Worm (Caenorhabditis elegans) whole organism, young adult: ENCODE data around the gene rin-1.

Experiments used
- B0336.3 ChIP-seq: fragments of 200-800 bp; sonication (Bioruptor generic); IDR thresholded peaks from 2 replicates; pipeline ENCODE4 v1.3.6; 2022; ENCODE audit warnings: missing genetic modification characterization, missing compliant biosample characterization
- C06A6.2 ChIP-seq: fragments of 200-800 bp; sonication (Bioruptor generic); conservative IDR thresholded peaks from 2 replicates; pipeline ENCODE4 v1.3.6; 2022; ENCODE audit warnings: missing genetic modification characterization, missing compliant biosample characterization
- C17E4.6 ChIP-seq: fragments of 200-800 bp; sonication (Bioruptor generic); IDR thresholded peaks from 2 replicates; pipeline ENCODE4 v1.3.6; 2022; ENCODE audit warnings: missing genetic modification reagents, missing genetic modification characterization, missing compliant biosample characterization
- D2030.7 ChIP-seq: fragments of 200-800 bp; sonication (Bioruptor generic); IDR thresholded peaks from 2 replicates; pipeline ENCODE4 v1.3.6; 2022; ENCODE audit warnings: missing genetic modification reagents, missing genetic modification characterization, missing compliant biosample characterization
- F22D6.2 ChIP-seq: sonication (generic microtip); optimal IDR thresholded peaks from 2 replicates; lab custom pipeline; 2016; ENCODE audit warnings: mild to moderate bottlenecking, missing genetic modification characterization, missing compliant biosample characterization
- F23B12.7 ChIP-seq: sonication (generic microtip); optimal IDR thresholded peaks from 2 replicates; lab custom pipeline; 2017; ENCODE audit warnings: missing genetic modification characterization, mild to moderate bottlenecking, missing compliant biosample characterization, antibody characterized with exemption, moderate library complexity; ENCODE audit not compliant: insufficient read depth
- F37B4.10 ChIP-seq: fragments of 200-800 bp; sonication (Bioruptor generic); IDR thresholded peaks from 2 replicates; pipeline ENCODE4 v1.3.6; 2022; ENCODE audit warnings: missing genetic modification characterization, missing compliant biosample characterization
- F39B2.1 ChIP-seq: fragments of 200-800 bp; sonication (Bioruptor generic); IDR thresholded peaks from 2 replicates; pipeline ENCODE4 v1.3.6; 2022; ENCODE audit warnings: missing genetic modification reagents, missing genetic modification characterization, missing compliant biosample characterization
- F57C9.4 ChIP-seq: sonication (generic microtip); optimal IDR thresholded peaks from 2 replicates; lab custom pipeline; 2017; ENCODE audit warnings: mild to moderate bottlenecking, missing genetic modification characterization, missing compliant biosample characterization
- K11D2.4 ChIP-seq: fragments of 200-800 bp; sonication (Bioruptor generic); IDR thresholded peaks from 2 replicates; pipeline ENCODE4 v1.3.6; 2022; ENCODE audit warnings: missing genetic modification reagents, missing genetic modification characterization, missing compliant biosample characterization
- Y53G8AR.9 ChIP-seq: fragments of 200-800 bp; sonication (Bioruptor generic); conservative IDR thresholded peaks from 2 replicates; pipeline ENCODE4 v1.3.6; 2022; ENCODE audit warnings: missing genetic modification reagents, missing genetic modification characterization, missing compliant biosample characterization
- Y95B8A.8 ChIP-seq: fragments of 200-800 bp; sonication (Bioruptor generic); IDR thresholded peaks from 2 replicates; pipeline ENCODE4 v1.3.6; 2022; ENCODE audit warnings: missing genetic modification reagents, missing genetic modification characterization, missing compliant biosample characterization
- akir-1 ChIP-seq: fragments of 200-800 bp; sonication (Bioruptor generic); optimal IDR thresholded peaks from 2 replicates; lab custom pipeline; 2018; ENCODE audit warnings: mild to moderate bottlenecking, missing genetic modification characterization, moderate library complexity, missing compliant biosample characterization
- atf-7 ChIP-seq: sonication (generic microtip); optimal IDR thresholded peaks from 2 replicates; lab custom pipeline; 2017; ENCODE audit warnings: mild to moderate bottlenecking, missing genetic modification characterization, missing compliant biosample characterization
- attf-3 ChIP-seq: fragments of 200-800 bp; sonication (Bioruptor generic); conservative IDR thresholded peaks from 2 replicates; pipeline ENCODE4 v1.3.6; 2022; ENCODE audit warnings: missing genetic modification reagents, missing genetic modification characterization, missing compliant biosample characterization
- bed-1 ChIP-seq: fragments of 200-800 bp; sonication (Bioruptor generic); IDR thresholded peaks from 2 replicates; pipeline ENCODE4 v1.3.6; 2022; ENCODE audit warnings: missing genetic modification reagents, missing genetic modification characterization, missing compliant biosample characterization
- cebp-1 ChIP-seq, 2 experiments: fragments of 200-800 bp in 1 of 2; sonication (Bioruptor generic) in 1 of 2; sonication (generic microtip) in 1 of 2; IDR thresholded peaks in 1 of 2; optimal IDR thresholded peaks in 1 of 2; 2 replicates each; pipeline versions ENCODE4 v1.3.6 to Lab custom; 2017 to 2022; ENCODE audit warnings: missing compliant biosample characterization in 2 of 2, missing genetic modification characterization in 2 of 2, mild to moderate bottlenecking in 1 of 2, missing genetic modification reagents in 1 of 2, moderate library complexity in 1 of 2
- cebp-2 ChIP-seq: fragments of 200-800 bp; sonication (Bioruptor generic); IDR thresholded peaks from 2 replicates; pipeline ENCODE4 v1.3.6; 2022; ENCODE audit warnings: missing genetic modification characterization, missing compliant biosample characterization
- ceh-100 ChIP-seq: fragments of 200-800 bp; sonication (Bioruptor generic); IDR thresholded peaks from 2 replicates; pipeline ENCODE4 v1.3.6; 2022; ENCODE audit warnings: missing genetic modification reagents, missing genetic modification characterization, missing compliant biosample characterization
- ceh-40 ChIP-seq: fragments of 200-800 bp; sonication (Bioruptor generic); IDR thresholded peaks from 2 replicates; pipeline ENCODE4 v1.3.6; 2022; ENCODE audit warnings: missing genetic modification characterization, missing compliant biosample characterization
- ceh-58 ChIP-seq: fragments of 200-800 bp; sonication (Bioruptor generic); IDR thresholded peaks from 2 replicates; pipeline ENCODE4 v1.3.6; 2022; ENCODE audit warnings: missing genetic modification characterization, missing compliant biosample characterization
- dox-1 ChIP-seq: fragments of 200-800 bp; sonication (Bioruptor generic); IDR thresholded peaks from 2 replicates; pipeline ENCODE4 v1.3.6; 2022; ENCODE audit warnings: missing genetic modification reagents, missing genetic modification characterization, missing compliant biosample characterization
- dpff-1 ChIP-seq: sonication (generic microtip); optimal IDR thresholded peaks from 2 replicates; lab custom pipeline; 2017; ENCODE audit warnings: mild to moderate bottlenecking, missing genetic modification characterization, missing compliant biosample characterization
- efl-1 ChIP-seq: fragments of 150-350 bp; optimal IDR thresholded peaks from 2 replicates; lab custom pipeline; 2014; ENCODE audit warnings: missing biosample characterization, missing genetic modification reagents, missing genetic modification characterization
- egl-44 ChIP-seq: fragments of 200-800 bp; sonication (Bioruptor generic); IDR thresholded peaks from 2 replicates; pipeline ENCODE4 v1.3.6; 2022; ENCODE audit warnings: missing genetic modification reagents, missing genetic modification characterization, missing compliant biosample characterization
- ekl-4 ChIP-seq: fragments of 200-800 bp; sonication (Bioruptor generic); IDR thresholded peaks from 2 replicates; pipeline ENCODE4 v1.3.6; 2022; ENCODE audit warnings: missing genetic modification reagents, missing genetic modification characterization, missing compliant biosample characterization
- ets-4 ChIP-seq: fragments of 200-800 bp; sonication (Bioruptor generic); optimal IDR thresholded peaks from 2 replicates; lab custom pipeline; 2018; ENCODE audit warnings: mild to moderate bottlenecking, missing genetic modification characterization, missing compliant biosample characterization
- gei-17 ChIP-seq: fragments of 200-800 bp; sonication (Bioruptor generic); optimal IDR thresholded peaks from 2 replicates; lab custom pipeline; 2018; ENCODE audit warnings: mild to moderate bottlenecking, missing genetic modification characterization, missing compliant biosample characterization
- let-607 ChIP-seq, 2 experiments: fragments of 200-800 bp in 1 of 2; sonication (Bioruptor generic) in 1 of 2; sonication (generic microtip) in 1 of 2; optimal IDR thresholded peaks; 2 replicates each; lab custom pipeline; 2016 to 2018; ENCODE audit warnings: mild to moderate bottlenecking in 2 of 2, missing compliant biosample characterization in 2 of 2, missing genetic modification characterization in 2 of 2, moderate library complexity in 2 of 2, missing genotype in 1 of 2
- lir-1 ChIP-seq: fragments of 200-800 bp; sonication (Bioruptor generic); conservative IDR thresholded peaks from 2 replicates; pipeline ENCODE4 v1.3.6; 2022; ENCODE audit warnings: missing genetic modification reagents, missing genetic modification characterization, missing compliant biosample characterization
- madf-6 ChIP-seq: fragments of 200-800 bp; sonication (Bioruptor generic); IDR thresholded peaks from 2 replicates; pipeline ENCODE4 v1.3.6; 2022; ENCODE audit warnings: missing genetic modification reagents, missing genetic modification characterization, missing compliant biosample characterization
- mel-28 ChIP-seq: sonication (generic microtip); optimal IDR thresholded peaks from 2 replicates; lab custom pipeline; 2016; ENCODE audit warnings: borderline replicate concordance, mild to moderate bottlenecking, missing genetic modification characterization, missing compliant biosample characterization
- mxl-1 ChIP-seq: sonication (generic microtip); optimal IDR thresholded peaks from 2 replicates; lab custom pipeline; 2016; ENCODE audit warnings: missing genetic modification characterization, missing compliant biosample characterization
- nfya-2 ChIP-seq: fragments of 200-800 bp; sonication (Bioruptor generic); IDR thresholded peaks from 2 replicates; pipeline ENCODE4 v1.3.6; 2022; ENCODE audit warnings: missing genetic modification reagents, missing genetic modification characterization, missing compliant biosample characterization
- nfyb-1 ChIP-seq: fragments of 200-800 bp; sonication (Bioruptor generic); IDR thresholded peaks from 2 replicates; pipeline ENCODE4 v1.3.6; 2022; ENCODE audit warnings: missing genetic modification reagents, missing genetic modification characterization, missing compliant biosample characterization
- nhr-120 ChIP-seq: fragments of 200-800 bp; sonication (Bioruptor generic); IDR thresholded peaks from 2 replicates; pipeline ENCODE4 v1.3.6; 2022; ENCODE audit warnings: missing genetic modification characterization, missing compliant biosample characterization
- pbrm-1 ChIP-seq: fragments of 200-800 bp; sonication (Bioruptor generic); IDR thresholded peaks from 2 replicates; pipeline ENCODE4 v1.3.6; 2022; ENCODE audit warnings: missing genetic modification reagents, missing genetic modification characterization, missing compliant biosample characterization
- pha-4 ChIP-seq: fragments of 150-350 bp; sonication (generic microtip); optimal IDR thresholded peaks from 2 replicates; lab custom pipeline; 2014; ENCODE audit warnings: missing biosample characterization, missing genetic modification reagents, missing genetic modification characterization
- rec-8 ChIP-seq, 2 experiments: sonication (generic microtip); optimal IDR thresholded peaks; 2 replicates each; lab custom pipeline; 2016; ENCODE audit warnings: mild to moderate bottlenecking in 2 of 2, missing genetic modification characterization in 2 of 2, missing genetic modification reagents in 2 of 2, missing genotype in 2 of 2, missing biosample characterization in 1 of 2, missing compliant biosample characterization in 1 of 2, moderate library complexity in 1 of 2
- repo-1 ChIP-seq: sonication (generic microtip); optimal IDR thresholded peaks from 2 replicates; lab custom pipeline; 2017; ENCODE audit warnings: mild to moderate bottlenecking, missing genetic modification characterization, missing compliant biosample characterization
- somi-1 ChIP-seq: fragments of 200-800 bp; sonication (Bioruptor generic); optimal IDR thresholded peaks from 2 replicates; lab custom pipeline; 2018; ENCODE audit warnings: mild to moderate bottlenecking, missing genetic modification characterization, missing compliant biosample characterization
- sptf-2 ChIP-seq: fragments of 200-800 bp; sonication (Bioruptor generic); optimal IDR thresholded peaks from 2 replicates; lab custom pipeline; 2018; ENCODE audit warnings: mild to moderate bottlenecking, missing genetic modification characterization, missing compliant biosample characterization
- zfh-2 ChIP-seq: fragments of 200-800 bp; sonication (Bioruptor generic); conservative IDR thresholded peaks from 2 replicates; pipeline ENCODE4 v1.3.6; 2022; ENCODE audit warnings: missing genetic modification reagents, missing genetic modification characterization, missing compliant biosample characterization
- zim-3 ChIP-seq: sonication (generic microtip); optimal IDR thresholded peaks from 2 replicates; lab custom pipeline; 2017; ENCODE audit warnings: mild to moderate bottlenecking, missing genetic modification characterization, moderate library complexity, missing compliant biosample characterization
- ztf-26 ChIP-seq: sonication (generic microtip); optimal IDR thresholded peaks from 2 replicates; lab custom pipeline; 2017; ENCODE audit warnings: missing genetic modification characterization, missing compliant biosample characterization
- ztf-6 ChIP-seq: fragments of 200-800 bp; sonication (Bioruptor generic); IDR thresholded peaks from 2 replicates; pipeline ENCODE4 v1.3.6; 2022; ENCODE audit warnings: missing genetic modification reagents, missing genetic modification characterization, missing compliant biosample characterization

Gene rin-1

DNA sequence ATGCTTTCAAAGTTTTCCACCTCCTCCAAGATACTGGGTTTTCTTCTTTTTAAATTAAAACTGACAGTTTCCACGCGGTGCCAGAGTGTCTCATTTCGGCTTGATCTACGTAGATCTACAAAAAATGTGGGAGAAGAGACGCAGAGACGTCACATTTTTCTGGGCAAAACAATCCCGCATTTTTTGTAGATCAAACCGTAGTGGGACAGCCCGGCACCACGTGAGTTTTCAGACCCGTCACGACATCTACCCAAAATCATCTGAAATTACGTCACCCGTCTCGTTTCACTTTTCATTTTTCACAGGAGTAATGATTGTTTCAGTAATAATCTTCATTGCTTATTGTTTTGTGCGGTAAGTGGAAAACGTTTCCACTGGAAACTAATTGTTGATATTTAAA is 13.0 kb upstream of the rin-1 start (continued):
- TF ChIP-seq gei-17 (GFP tag; lab: Kevin White, UChicago) = no peak
- TF ChIP-seq akir-1 (GFP tag; lab: Kevin White, UChicago) = no peak
- no peak for TF ChIP-seq mel-28 (tag; lab: Kevin White, UChicago)
- no peak for TF ChIP-seq C17E4.6 (GFP tag; lab: Robert Waterston, UW)
- no peak for TF ChIP-seq somi-1 (GFP tag; lab: Kevin White, UChicago)
- no peak for TF ChIP-seq bed-1 (GFP tag; lab: Robert Waterston, UW)
- no peak for TF ChIP-seq cebp-2
- TF ChIP-seq ceh-58 (GFP tag; lab: Robert Waterston, UW) = no peak
- TF ChIP-seq ceh-100 (GFP tag; lab: Robert Waterston, UW) = no peak
- TF ChIP-seq Y53G8AR.9 (GFP tag; lab: Robert Waterston, UW) = peak; percentile 71; the same call in 1 of the 2 replicates
- peak; percentile 79 for TF ChIP-seq B0336.3 (GFP tag; lab: Robert Waterston, UW)
- TF ChIP-seq pha-4 (tag; lab: Kevin White, UChicago) = no peak
- no peak for TF ChIP-seq F39B2.1 (GFP tag; lab: Robert Waterston, UW)
- TF ChIP-seq dpff-1 (tag; lab: Kevin White, UChicago) = no peak
- no peak for TF ChIP-seq ztf-6 (GFP tag; lab: Robert Waterston, UW)
- no peak for TF ChIP-seq F22D6.2
- TF ChIP-seq nfya-2 = no peak
- no peak for TF ChIP-seq Y95B8A.8 (GFP tag; lab: Robert Waterston, UW)
- TF ChIP-seq mxl-1 (tag; lab: Kevin White, UChicago) = no peak
- no peak for TF ChIP-seq zfh-2 (GFP tag; lab: Robert Waterston, UW)
- no peak for TF ChIP-seq zim-3 (tag; lab: Kevin White, UChicago)
- TF ChIP-seq let-607 (tag; optimal IDR thresholded peaks at IDR 0.05; lab: Kevin White, UChicago) = peak in 1 of 2 experiments; percentile 9
- no peak for TF ChIP-seq ets-4 (GFP tag; lab: Kevin White, UChicago)
- peak; percentile 1 for TF ChIP-seq efl-1 (GFP tag; lab: Kevin White, UChicago)
- TF ChIP-seq nhr-120 (GFP tag; lab: Robert Waterston, UW) = no peak
- peak; percentile 50 for TF ChIP-seq atf-7 (tag; lab: Kevin White, UChicago)
- no peak for TF ChIP-seq lir-1 (GFP tag; lab: Robert Waterston, UW)
- no peak; the same call in 1 of the 2 replicates for TF ChIP-seq egl-44 (GFP tag; lab: Robert Waterston, UW)
- TF ChIP-seq ekl-4 (GFP tag; lab: Robert Waterston, UW) = no peak
- TF ChIP-seq cebp-1 (GFP tag; IDR thresholded peaks at IDR 0.05; lab: Robert Waterston, UW) = no peak
- TF ChIP-seq cebp-1 (tag; optimal IDR thresholded peaks at IDR 0.05; lab: Kevin White, UChicago) = peak; percentile 63
- no peak for TF ChIP-seq F37B4.10 (GFP tag; lab: Robert Waterston, UW)
- TF ChIP-seq C06A6.2 = no peak
- TF ChIP-seq ztf-26 (tag; lab: Kevin White, UChicago) = no peak
- TF ChIP-seq K11D2.4 = no peak
- no peak for TF ChIP-seq sptf-2 (GFP tag; lab: Kevin White, UChicago)
- 0 out of 2 replicates have a peak, but pooled peaks have one; percentile 28 for TF ChIP-seq pbrm-1 (GFP tag; lab: Robert Waterston, UW)
- TF ChIP-seq repo-1 (tag; lab: Kevin White, UChicago) = peak; percentile 74
- TF ChIP-seq dox-1 (GFP tag; lab: Robert Waterston, UW) = no peak
- no peak for TF ChIP-seq F57C9.4
- no peak for TF ChIP-seq D2030.7 (GFP tag; lab: Robert Waterston, UW)
- TF ChIP-seq madf-6 (GFP tag; lab: Robert Waterston, UW) = no peak; the same call in 1 of the 2 replicates
- TF ChIP-seq ceh-40 (GFP tag; lab: Robert Waterston, UW) = no peak
- no peak for TF ChIP-seq attf-3 (GFP tag; lab: Robert Waterston, UW)
- no peak for TF ChIP-seq rec-8 (tag; optimal IDR thresholded peaks at IDR 0.05; lab: Kevin White, UChicago)
- no peak for TF ChIP-seq F23B12.7 (tag; lab: Kevin White, UChicago)
- TF ChIP-seq nfyb-1 (GFP tag; lab: Robert Waterston, UW) = no peak; the same call in 1 of the 2 replicates
